Worm (Caenorhabditis elegans): ENCODE data around the gene K02D10.8.

K02D10.8 gene

DNA sequence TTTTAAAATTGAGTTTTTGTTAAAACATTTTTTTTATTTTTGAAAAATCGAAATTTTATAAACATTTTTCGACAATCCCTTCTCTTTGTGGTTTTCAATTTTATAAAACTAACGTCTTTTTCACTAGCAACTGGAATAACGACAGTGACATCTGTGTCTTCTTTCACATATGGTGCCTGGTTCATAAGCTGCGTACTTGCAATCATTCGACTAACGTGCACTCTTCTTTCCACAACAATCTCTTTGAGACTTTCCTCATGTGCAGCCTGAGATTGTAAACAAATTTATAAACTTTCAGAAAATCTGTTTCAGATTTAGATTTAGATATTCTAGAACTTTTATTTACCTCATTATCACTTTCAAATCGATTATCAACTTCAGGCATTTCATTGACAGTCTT is 21.1 kb upstream of the K02D10.8 start:
- TF ChIP-seq ccch-3 (GFP tag; optimal IDR thresholded peaks at IDR 0.05) (no peak), lin-54 (GFP tag; optimal IDR thresholded peaks at IDR 0.05) (no peak)

ce11 chrIII:8766467-8766866 is 19.7 kb upstream of the K02D10.8 start:
- TF ChIP-seq hlh-12 (tag; optimal IDR thresholded peaks at IDR 0.05) (no peak), snpc-1.1 (tag; optimal IDR thresholded peaks at IDR 0.05; ENCODE audit: insufficient read depth) (no peak), ceh-27 (GFP tag; optimal IDR thresholded peaks at IDR 0.05) (no peak), Y67H2A.10 (GFP tag; conservative IDR thresholded peaks at IDR 0.05) (no peak), lin-35 (GFP tag; optimal IDR thresholded peaks at IDR 0.05) (no peak), F23B12.7 (tag; optimal IDR thresholded peaks at IDR 0.05; ENCODE audit: insufficient read depth) (no peak), madf-8 (GFP tag; conservative IDR thresholded peaks at IDR 0.05) (no peak), egrh-3 (GFP tag; IDR thresholded peaks at IDR 0.05) (no peak), Y79H2A.3 (GFP tag; conservative IDR thresholded peaks at IDR 0.05) (no peak), snpc-1.3 (tag; optimal IDR thresholded peaks at IDR 0.05; ENCODE audit: insufficient read depth) (no peak), B0336.3 (GFP tag; IDR thresholded peaks at IDR 0.05) (no peak), madf-10 (tag; optimal IDR thresholded peaks at IDR 0.05) (no peak), madf-3 (GFP tag; IDR thresholded peaks at IDR 0.05) (no peak), snpc-3.4 (tag; optimal IDR thresholded peaks at IDR 0.05) (no peak), aptf-3 (GFP tag; IDR thresholded peaks at IDR 0.05) (no peak), mcd-1 (GFP tag; IDR thresholded peaks at IDR 0.05) (no peak), ztf-26 (tag; optimal IDR thresholded peaks at IDR 0.05) (no peak), F10E7.11 (tag; optimal IDR thresholded peaks at IDR 0.05) (no peak)

ce11 chrIII:8767292-8767829 is 18.8 kb upstream of the K02D10.8 start, which contains the start of gene mig-22:
Gene mig-22, minus strand, starts transcription at chrIII:8767342.
- no peak for TF ChIP-seq Y67H2A.10 (GFP tag; conservative IDR thresholded peaks at IDR 0.05)
- peak; percentile 70; the same call in 1 of the 2 replicates for TF ChIP-seq hmg-1.2 (GFP tag; IDR thresholded peaks at IDR 0.05)

DNA sequence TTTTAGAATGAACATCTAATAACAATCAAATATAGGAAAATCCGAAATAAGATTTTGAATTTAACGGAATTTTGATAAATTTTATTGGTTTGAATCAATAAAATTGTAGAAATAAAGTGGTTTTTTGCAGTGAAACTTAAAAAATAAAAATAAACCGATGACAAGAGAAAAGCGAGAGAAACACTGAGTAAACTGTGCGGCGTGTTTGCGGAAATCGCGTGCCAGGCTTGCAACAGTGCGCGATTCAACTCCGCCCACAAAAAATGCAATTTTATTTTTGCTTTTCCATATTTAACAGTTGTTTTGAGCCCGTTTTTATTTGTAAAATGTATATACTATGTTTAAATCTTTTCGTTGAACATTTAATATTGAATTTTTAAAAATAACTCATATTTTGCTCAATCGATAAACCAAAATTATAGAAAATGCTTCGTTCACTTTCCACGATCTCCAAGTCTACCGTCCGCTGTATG is 18.3 kb upstream of the K02D10.8 start, which contains the start of gene mtss-1:
mtss-1 (plus strand) TSS at position 423 of the 473 bp plus-strand sequence.
- TF ChIP-seq ztf-18 (tag; optimal IDR thresholded peaks at IDR 0.05) (peak; percentile 61), rec-8 (tag; optimal IDR thresholded peaks at IDR 0.05) (no peak), unc-130 (GFP tag; optimal IDR thresholded peaks at IDR 0.05) (peak; percentile 8), tbx-9 (tag; optimal IDR thresholded peaks at IDR 0.05; ENCODE audit: borderline replicate concordance) (no peak), Y53G8AR.9 (GFP tag; conservative IDR thresholded peaks at IDR 0.05) (no peak), ztf-26 (tag; optimal IDR thresholded peaks at IDR 0.05) (no peak), F37B4.10 (GFP tag; IDR thresholded peaks at IDR 0.05) (no peak), him-1 (tag; optimal IDR thresholded peaks at IDR 0.05) (no peak), ZK185.1 (tag; optimal IDR thresholded peaks at IDR 0.05; ENCODE audit: poor library complexity, severe bottlenecking) (peak; percentile 16), bed-2 (GFP tag; IDR thresholded peaks at IDR 0.05) (no peak), mcd-1 (GFP tag; IDR thresholded peaks at IDR 0.05) (peak; percentile 54), hsf-1 (GFP tag; IDR thresholded peaks at IDR 0.05) (no peak), dox-1 (GFP tag; IDR thresholded peaks at IDR 0.05) (peak; percentile 61), madf-3 (GFP tag; IDR thresholded peaks at IDR 0.05) (no peak), nhr-80 (tag; optimal IDR thresholded peaks at IDR 0.05) (peak; percentile 27), ccch-3 (GFP tag; optimal IDR thresholded peaks at IDR 0.05) (no peak), xnd-1 (tag; optimal IDR thresholded peaks at IDR 0.05) (peak; percentile 31), madf-10 (tag; optimal IDR thresholded peaks at IDR 0.05) (no peak), hlh-12 (tag; optimal IDR thresholded peaks at IDR 0.05) (no peak), C06A6.2 (GFP tag; conservative IDR thresholded peaks at IDR 0.05) (no peak), B0019.2 (GFP tag; conservative IDR thresholded peaks at IDR 0.05) (no peak), snpc-1.1 (tag; optimal IDR thresholded peaks at IDR 0.05; ENCODE audit: insufficient read depth) (peak; percentile 11), sptf-2 (GFP tag; optimal IDR thresholded peaks at IDR 0.05) (no peak), K12H6.12 (tag; optimal IDR thresholded peaks at IDR 0.05) (no peak), B0336.3 (GFP tag; IDR thresholded peaks at IDR 0.05) (no peak), ztf-25 (GFP tag; IDR thresholded peaks at IDR 0.05) (no peak), die-1 (tag; optimal IDR thresholded peaks at IDR 0.05) (no peak), C17E4.6 (GFP tag; IDR thresholded peaks at IDR 0.05) (no peak)

All from whole organism, young adult.